Worm (Caenorhabditis elegans) whole organism, midembryonic: ENCODE measurements around the gene R10H1.1.

Experiments used
- T22C8.4 ChIP-seq: fragments of 200-800 bp; sonication (Bioruptor generic); IDR thresholded peaks from 2 replicates; pipeline ENCODE4 v1.3.6; 2022; ENCODE audit warnings: missing genetic modification characterization, missing compliant biosample characterization
- cog-1 ChIP-seq: sonication (generic microtip); optimal IDR thresholded peaks from 2 replicates; lab custom pipeline; 2016; ENCODE audit warnings: missing genetic modification characterization, missing compliant biosample characterization
- flt-1 ChIP-seq: fragments of 200-800 bp; sonication (Bioruptor generic); IDR thresholded peaks from 2 replicates; pipeline ENCODE4 v1.3.6; 2022; ENCODE audit warnings: missing genetic modification characterization, missing compliant biosample characterization
- klf-2 ChIP-seq: fragments of 200-800 bp; sonication (Bioruptor generic); conservative IDR thresholded peaks from 2 replicates; pipeline ENCODE4 v1.3.6; 2022; ENCODE audit warnings: missing genetic modification reagents, missing genetic modification characterization, missing compliant biosample characterization
- med-1 ChIP-seq: sonication (generic microtip); optimal IDR thresholded peaks from 2 replicates; lab custom pipeline; 2017; ENCODE audit warnings: missing genetic modification characterization, mild to moderate bottlenecking, missing compliant biosample characterization, antibody characterized with exemption, missing genetic modification reagents; ENCODE audit not compliant: insufficient read depth
- ref-1 ChIP-seq: fragments of 200-800 bp; sonication (Bioruptor generic); conservative IDR thresholded peaks from 2 replicates; pipeline ENCODE4 v1.3.6; 2022; ENCODE audit warnings: missing genetic modification reagents, missing genetic modification characterization, missing compliant biosample characterization
- ztf-23 ChIP-seq: fragments of 200-800 bp; sonication (Bioruptor generic); IDR thresholded peaks from 2 replicates; pipeline ENCODE4 v1.3.6; 2022; ENCODE audit warnings: missing genetic modification reagents, missing genetic modification characterization, missing compliant biosample characterization
- ztf-29 ChIP-seq: fragments of 200-800 bp; sonication (Bioruptor generic); IDR thresholded peaks from 2 replicates; pipeline ENCODE4 v1.3.6; 2022; ENCODE audit warnings: missing genetic modification reagents, missing genetic modification characterization, missing compliant biosample characterization

ce11 chrII:7494155-7494554 is at the start of gene R10H1.1:
- TF ChIP-seq cog-1 (tag; lab: Kevin White, UChicago): no peak
- TF ChIP-seq med-1 (GFP tag; lab: Kevin White, UChicago): no peak
- no peak for TF ChIP-seq flt-1 (GFP tag; lab: Robert Waterston, UW)
- no peak for TF ChIP-seq ztf-23 (GFP tag; lab: Robert Waterston, UW)
- no peak for TF ChIP-seq klf-2 (GFP tag; lab: Robert Waterston, UW)
- no peak for TF ChIP-seq ref-1 (GFP tag; lab: Robert Waterston, UW)
- TF ChIP-seq ztf-29: no peak
- TF ChIP-seq T22C8.4 (GFP tag; lab: Robert Waterston, UW): no peak
